Fruit fly (Drosophila melanogaster) whole organism, embryonic: Measurements from ENCODE around the gene rdog.

Source experiments
- Bteb2 ChIP-seq: fragments of 200-800 bp; sonication (Bioruptor generic); optimal IDR thresholded peaks from 2 replicates; lab custom pipeline; 2016; ENCODE audit warnings: missing biosample characterization, missing genetic modification characterization
- CG10267 ChIP-seq: fragments of 200-800 bp; sonication (Bioruptor generic); optimal IDR thresholded peaks from 2 replicates; lab custom pipeline; 2018; ENCODE audit warnings: missing biosample characterization, mild to moderate bottlenecking, missing genetic modification characterization, moderate library complexity
- CG34376 ChIP-seq: fragments of 200-800 bp; sonication (Bioruptor generic); optimal IDR thresholded peaks from 2 replicates; lab custom pipeline; 2018; ENCODE audit warnings: missing biosample characterization, mild to moderate bottlenecking, missing genetic modification characterization
- CG6689 ChIP-seq: fragments of 200-800 bp; sonication (Bioruptor generic); IDR thresholded peaks from 2 replicates; pipeline ENCODE4 v1.3.6; 2022; ENCODE audit warnings: missing biosample characterization, missing genetic modification characterization
- CG7372 ChIP-seq: fragments of 200-800 bp; sonication (Bioruptor generic); IDR thresholded peaks from 2 replicates; pipeline ENCODE4 v1.3.6; 2022; ENCODE audit warnings: missing biosample characterization, missing genetic modification characterization
- NC2α ChIP-seq: fragments of 200-800 bp; sonication (Bioruptor generic); optimal IDR thresholded peaks from 2 replicates; lab custom pipeline; 2016; ENCODE audit warnings: missing biosample characterization, missing genetic modification characterization
- ac ChIP-seq: fragments of 200-800 bp; sonication (Bioruptor generic); optimal IDR thresholded peaks from 3 replicates; lab custom pipeline; 2017; ENCODE audit warnings: missing biosample characterization, mild to moderate bottlenecking, missing genetic modification characterization
- hth ChIP-seq: fragments of >200 bp; optimal IDR thresholded peaks from 2 replicates; lab custom pipeline; 2017; ENCODE audit warnings: inconsistent platforms
- otp ChIP-seq: fragments of 200-800 bp; sonication (Bioruptor generic); IDR thresholded peaks from 3 replicates; pipeline ENCODE4, ENCODE4 v1.3.6; 2022; ENCODE audit warnings: missing biosample characterization, missing genetic modification characterization
- seq ChIP-seq: fragments of 200-800 bp; sonication (Bioruptor generic); IDR thresholded peaks from 2 replicates; pipeline ENCODE4 v1.3.6; 2022; ENCODE audit warnings: missing biosample characterization, missing genetic modification characterization
- zfh1 ChIP-seq: fragments of 200-800 bp; sonication (Bioruptor generic); IDR thresholded peaks from 3 replicates; pipeline ENCODE4 v1.3.6; 2022; ENCODE audit warnings: missing biosample characterization, missing genetic modification characterization

DNA sequence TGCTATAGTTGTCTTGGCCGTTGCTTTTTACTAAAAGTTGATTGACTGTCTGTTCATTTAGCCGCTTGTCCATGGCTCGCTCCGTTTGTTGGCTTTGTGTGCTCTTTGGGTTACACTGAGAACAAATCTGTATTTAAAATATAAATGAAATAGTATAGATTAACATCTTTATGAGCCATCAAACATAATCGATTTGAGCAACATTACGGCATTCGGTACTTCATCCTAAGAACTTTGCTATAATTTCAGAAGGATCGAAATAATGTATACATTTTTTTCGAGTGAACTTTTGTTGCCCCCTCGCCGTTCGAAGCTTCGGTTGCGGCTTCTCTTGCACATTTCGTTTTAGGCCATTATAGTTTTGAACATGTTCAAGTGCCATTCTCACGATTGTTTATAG is 50.1 kb downstream of the rdog start:
- TF ChIP-seq ac (GFP tag; lab: Kevin White, UChicago) (no peak), Bteb2 (GFP tag; lab: Kevin White, UChicago) (no peak), CG6689 (peak; percentile 61), CG7372 (GFP tag; lab: Robert Waterston, UW) (peak; percentile 54; the same call in 1 of the 2 replicates), otp (peak; percentile 67; the same call in 1 of the 3 replicates), CG34376 (no peak), CG10267 (tag; lab: Kevin White, UChicago) (peak; percentile 69), hth (lab: Kevin White, UChicago) (no peak), seq (GFP tag; lab: Robert Waterston, UW) (peak; percentile 60), zfh1 (GFP tag; lab: Robert Waterston, UW) (peak; percentile 75), NC2α (GFP tag; lab: Kevin White, UChicago) (no peak)
